Worm (Caenorhabditis elegans) whole organism, L1 larva: ENCODE data around the gene ZK1073.2.
A peak's percentile ranks its signal among the peaks of the same experiment; 100 is the strongest.

ENCODE experiments used
- C34B4.2 ChIP-seq: sonication (generic microtip); optimal IDR thresholded peaks from 2 replicates; lab custom pipeline; 2017; ENCODE audit warnings: mild to moderate bottlenecking, missing genetic modification characterization, missing compliant biosample characterization
- F16B12.6 ChIP-seq: fragments of 150-350 bp; optimal IDR thresholded peaks from 2 replicates; lab custom pipeline; 2014; ENCODE audit warnings: missing biosample characterization, missing genetic modification characterization
- Y116A8C.19 ChIP-seq: sonication (generic microtip); optimal IDR thresholded peaks from 2 replicates; lab custom pipeline; 2016; ENCODE audit warnings: missing compliant biosample characterization, missing genetic modification characterization, borderline replicate concordance
- aha-1 ChIP-seq: fragments of 150-350 bp; optimal IDR thresholded peaks from 2 replicates; lab custom pipeline; 2014; ENCODE audit warnings: missing biosample characterization, missing genetic modification characterization
- alr-1 ChIP-seq: fragments of 200-800 bp; sonication (Bioruptor generic); optimal IDR thresholded peaks from 2 replicates; lab custom pipeline; 2018; ENCODE audit warnings: borderline replicate concordance, mild to moderate bottlenecking, missing genetic modification characterization, missing compliant biosample characterization
- aly-2 ChIP-seq: fragments of 150-350 bp; optimal IDR thresholded peaks from 2 replicates; lab custom pipeline; 2014; ENCODE audit warnings: missing biosample characterization, missing genetic modification characterization
- blmp-1 ChIP-seq: fragments of 150-350 bp; optimal IDR thresholded peaks from 2 replicates; lab custom pipeline; 2014; ENCODE audit warnings: missing biosample characterization, missing genetic modification characterization
- ceh-82 ChIP-seq, 3 experiments: fragments of 150-350 bp in 1 of 3; sonication (generic microtip) in 2 of 3; optimal IDR thresholded peaks; 2 replicates each; lab custom pipeline; 2014 to 2017; ENCODE audit warnings: missing biosample characterization in 3 of 3, missing genetic modification characterization in 3 of 3
- ceh-90 ChIP-seq: sonication (generic microtip); optimal IDR thresholded peaks from 2 replicates; lab custom pipeline; 2016; ENCODE audit warnings: missing genetic modification characterization, missing compliant biosample characterization
- efl-1 ChIP-seq, 4 experiments: fragments of 150-350 bp; optimal IDR thresholded peaks in 3 of 4; peaks in 1 of 4; 1 replicate in 1 of 4; 2 replicates in 3 of 4; lab custom pipeline; 2014; ENCODE audit warnings: missing biosample characterization in 2 of 4, missing genetic modification characterization in 2 of 4, missing genetic modification reagents in 2 of 4
- efl-3 ChIP-seq: fragments of 200-800 bp; sonication (Bioruptor generic); optimal IDR thresholded peaks from 2 replicates; lab custom pipeline; 2018; ENCODE audit warnings: mild to moderate bottlenecking, missing genetic modification characterization, missing compliant biosample characterization
- egl-13 ChIP-seq: sonication (generic microtip); optimal IDR thresholded peaks from 2 replicates; lab custom pipeline; 2016; ENCODE audit warnings: missing genotype, missing genetic modification reagents, missing genetic modification characterization, missing compliant biosample characterization
- egl-27 ChIP-seq, 2 experiments: fragments of 150-350 bp in 1 of 2; sonication (generic microtip); optimal IDR thresholded peaks; 3 replicates each; lab custom pipeline; 2017 to 2018; ENCODE audit warnings: missing biosample characterization in 2 of 2, missing genetic modification characterization in 2 of 2, missing genetic modification reagents in 2 of 2
- fkh-4 ChIP-seq: sonication (generic microtip); optimal IDR thresholded peaks from 2 replicates; lab custom pipeline; 2016; ENCODE audit warnings: missing compliant biosample characterization, missing genetic modification characterization, borderline replicate concordance
- fos-1 ChIP-seq: fragments of 150-350 bp; optimal IDR thresholded peaks from 2 replicates; lab custom pipeline; 2014; ENCODE audit warnings: missing biosample characterization, missing genetic modification characterization
- hlh-17 ChIP-seq: fragments of 200-800 bp; sonication (Bioruptor generic); optimal IDR thresholded peaks from 2 replicates; lab custom pipeline; 2018; ENCODE audit warnings: missing genetic modification characterization, mild to moderate bottlenecking, missing compliant biosample characterization, moderate library complexity, borderline replicate concordance
- hlh-4 ChIP-seq: sonication (generic microtip); optimal IDR thresholded peaks from 2 replicates; lab custom pipeline; 2016; ENCODE audit warnings: mild to moderate bottlenecking, missing genetic modification characterization, missing compliant biosample characterization
- hpl-2 ChIP-seq: fragments of 150-350 bp; optimal IDR thresholded peaks from 2 replicates; lab custom pipeline; 2014; ENCODE audit warnings: missing biosample characterization, missing genetic modification reagents, missing genetic modification characterization
- irx-1 ChIP-seq: sonication (generic microtip); optimal IDR thresholded peaks from 2 replicates; lab custom pipeline; 2016; ENCODE audit warnings: missing genetic modification characterization, missing compliant biosample characterization
- isw-1 ChIP-seq: fragments of 200-800 bp; sonication (Bioruptor generic); IDR thresholded peaks from 2 replicates; pipeline ENCODE4 v1.3.6; 2022; ENCODE audit warnings: missing genetic modification characterization, missing compliant biosample characterization
- jun-1 ChIP-seq: fragments of 150-350 bp; optimal IDR thresholded peaks from 2 replicates; lab custom pipeline; 2014; ENCODE audit warnings: missing biosample characterization, missing genetic modification reagents, missing genetic modification characterization
- lin-13 ChIP-seq: fragments of 150-350 bp; optimal IDR thresholded peaks from 2 replicates; lab custom pipeline; 2014; ENCODE audit warnings: missing biosample characterization, missing genetic modification reagents, missing genetic modification characterization
- lin-14 ChIP-seq: fragments of 200-800 bp; sonication (Bioruptor generic); optimal IDR thresholded peaks from 2 replicates; lab custom pipeline; 2018; ENCODE audit warnings: mild to moderate bottlenecking, missing genetic modification characterization, moderate library complexity, missing compliant biosample characterization
- lin-15B ChIP-seq: fragments of 150-350 bp; sonication (generic microtip); optimal IDR thresholded peaks from 3 replicates; lab custom pipeline; 2014; ENCODE audit warnings: missing biosample characterization, missing genetic modification characterization
- lin-35 ChIP-seq, 2 experiments: fragments of 150-350 bp; optimal IDR thresholded peaks; 2 replicates each; lab custom pipeline; 2014; ENCODE audit warnings: missing biosample characterization in 2 of 2, missing genetic modification characterization in 2 of 2, missing genetic modification reagents in 2 of 2
- lsy-2 ChIP-seq, 2 experiments: fragments of 150-350 bp; optimal IDR thresholded peaks; 2 replicates each; lab custom pipeline; 2014; ENCODE audit warnings: missing biosample characterization in 2 of 2, missing genetic modification characterization in 2 of 2
- mdl-1 ChIP-seq, 2 experiments: fragments of 150-350 bp; optimal IDR thresholded peaks; 2 replicates each; lab custom pipeline; 2014 to 2017; ENCODE audit warnings: missing biosample characterization in 2 of 2, missing genetic modification characterization in 2 of 2, inconsistent platforms in 1 of 2
- mef-2 ChIP-seq: fragments of 150-350 bp; optimal IDR thresholded peaks from 2 replicates; lab custom pipeline; 2014; ENCODE audit warnings: missing biosample characterization, missing genetic modification characterization
- mep-1 ChIP-seq: fragments of 150-350 bp; optimal IDR thresholded peaks from 2 replicates; lab custom pipeline; 2014; ENCODE audit warnings: missing biosample characterization, missing genetic modification characterization
- nhr-19 ChIP-seq: fragments of 200-800 bp; sonication (Bioruptor generic); conservative IDR thresholded peaks from 2 replicates; pipeline ENCODE4 v1.3.6; 2022; ENCODE audit warnings: missing genetic modification characterization, missing compliant biosample characterization
- nhr-20 ChIP-seq: sonication (generic microtip); optimal IDR thresholded peaks from 2 replicates; lab custom pipeline; 2016; ENCODE audit warnings: mild to moderate bottlenecking, missing genetic modification characterization, missing compliant biosample characterization
- nhr-47 ChIP-seq: sonication (generic microtip); optimal IDR thresholded peaks from 2 replicates; lab custom pipeline; 2016; ENCODE audit warnings: mild to moderate bottlenecking, missing genetic modification characterization, moderate library complexity, missing compliant biosample characterization
- nhr-71 ChIP-seq: sonication (generic microtip); optimal IDR thresholded peaks from 2 replicates; lab custom pipeline; 2016; ENCODE audit warnings: mild to moderate bottlenecking, missing genetic modification characterization, moderate library complexity, missing compliant biosample characterization
- nhr-84 ChIP-seq: sonication (generic microtip); optimal IDR thresholded peaks from 2 replicates; lab custom pipeline; 2017; ENCODE audit warnings: missing biosample characterization, missing genetic modification characterization
- nhr-85 ChIP-seq: sonication (generic microtip); peaks from one replicate; lab custom pipeline; 2016; ENCODE audit warnings: missing genetic modification characterization, inconsistent platforms, missing compliant biosample characterization
- pax-3 ChIP-seq: fragments of 200-800 bp; sonication (Bioruptor generic); optimal IDR thresholded peaks from 2 replicates; lab custom pipeline; 2018; ENCODE audit warnings: mild to moderate bottlenecking, missing genetic modification characterization, moderate library complexity, missing compliant biosample characterization
- rnt-1 ChIP-seq: sonication (generic microtip); optimal IDR thresholded peaks from 2 replicates; lab custom pipeline; 2016; ENCODE audit warnings: mild to moderate bottlenecking, missing genetic modification characterization, moderate library complexity, missing compliant biosample characterization
- skn-1 ChIP-seq: fragments of 150-350 bp; optimal IDR thresholded peaks from 2 replicates; lab custom pipeline; 2014; ENCODE audit warnings: missing biosample characterization, missing genetic modification characterization
- snu-23 ChIP-seq: sonication (generic microtip); optimal IDR thresholded peaks from 2 replicates; lab custom pipeline; 2016; ENCODE audit warnings: missing genetic modification characterization, missing compliant biosample characterization
- sptf-1 ChIP-seq: fragments of 150-350 bp; optimal IDR thresholded peaks from 2 replicates; lab custom pipeline; 2014; ENCODE audit warnings: missing biosample characterization, missing genetic modification characterization
- swsn-7 ChIP-seq: sonication (generic microtip); optimal IDR thresholded peaks from 2 replicates; lab custom pipeline; 2016; ENCODE audit warnings: missing genetic modification characterization, missing compliant biosample characterization
- tlp-1 ChIP-seq: fragments of 150-350 bp; optimal IDR thresholded peaks from 2 replicates; lab custom pipeline; 2014; ENCODE audit warnings: missing biosample characterization, missing genetic modification characterization
- unc-130 ChIP-seq: fragments of 150-350 bp; optimal IDR thresholded peaks from 2 replicates; lab custom pipeline; 2017; ENCODE audit warnings: missing biosample characterization, missing genetic modification characterization, inconsistent platforms
- unc-30 ChIP-seq: sonication (generic microtip); optimal IDR thresholded peaks from 2 replicates; lab custom pipeline; 2017; ENCODE audit warnings: missing biosample characterization, missing genetic modification characterization
- unc-62 ChIP-seq: fragments of 150-350 bp; optimal IDR thresholded peaks from 2 replicates; lab custom pipeline; 2014; ENCODE audit warnings: missing biosample characterization, missing genetic modification reagents, missing genetic modification characterization
- unc-98 ChIP-seq: fragments of 200-800 bp; sonication (Bioruptor generic); IDR thresholded peaks from 2 replicates; pipeline ENCODE4 v1.3.6; 2022; ENCODE audit warnings: missing genetic modification characterization, missing compliant biosample characterization
- vab-15 ChIP-seq: sonication (generic microtip); optimal IDR thresholded peaks from 2 replicates; lab custom pipeline; 2017; ENCODE audit warnings: missing genotype, mild to moderate bottlenecking, missing genetic modification characterization, missing compliant biosample characterization
- xbp-1 ChIP-seq: sonication (generic microtip); optimal IDR thresholded peaks from 2 replicates; lab custom pipeline; 2016; ENCODE audit warnings: missing genetic modification characterization, missing compliant biosample characterization
- zag-1 ChIP-seq: fragments of 150-350 bp; optimal IDR thresholded peaks from 2 replicates; lab custom pipeline; 2014; ENCODE audit warnings: missing biosample characterization, missing genetic modification characterization
- ztf-11 ChIP-seq, 2 experiments: sonication (generic microtip); optimal IDR thresholded peaks; 2 replicates each; lab custom pipeline; 2016 to 2017; ENCODE audit warnings: missing genetic modification characterization in 2 of 2, missing biosample characterization in 1 of 2, missing compliant biosample characterization in 1 of 2

Gene ZK1073.2

DNA sequence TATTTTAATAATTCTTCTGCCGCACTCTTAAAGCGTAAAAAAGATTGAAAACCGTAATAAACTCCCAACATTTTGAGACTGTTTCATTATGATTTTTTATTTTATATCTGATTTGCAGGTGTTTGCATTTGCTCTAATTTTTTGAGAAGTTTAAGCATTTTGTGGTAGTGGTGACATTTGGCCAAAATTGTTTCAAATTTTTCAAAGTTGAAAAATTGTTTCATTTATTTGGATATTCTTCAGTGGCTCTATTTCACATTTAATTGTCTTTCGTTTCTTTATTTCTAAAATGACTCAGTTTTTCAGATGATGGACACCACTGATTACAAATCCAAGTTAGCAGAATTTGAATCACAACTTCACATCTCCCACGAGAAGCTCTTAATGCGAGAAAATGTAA lies 9.1 kb upstream of the ZK1073.2 start, which contains the start of gene C30F2.5:
TSS of gene C30F2.5 (plus strand) at position 301 of the 400 bp plus-strand sequence.
- TF ChIP-seq snu-23 (GFP tag; lab: Kevin White, UChicago), result no peak
- TF ChIP-seq Y116A8C.19 (tag; lab: Kevin White, UChicago), result no peak
- TF ChIP-seq hlh-4 (tag; lab: Kevin White, UChicago), result no peak

DNA sequence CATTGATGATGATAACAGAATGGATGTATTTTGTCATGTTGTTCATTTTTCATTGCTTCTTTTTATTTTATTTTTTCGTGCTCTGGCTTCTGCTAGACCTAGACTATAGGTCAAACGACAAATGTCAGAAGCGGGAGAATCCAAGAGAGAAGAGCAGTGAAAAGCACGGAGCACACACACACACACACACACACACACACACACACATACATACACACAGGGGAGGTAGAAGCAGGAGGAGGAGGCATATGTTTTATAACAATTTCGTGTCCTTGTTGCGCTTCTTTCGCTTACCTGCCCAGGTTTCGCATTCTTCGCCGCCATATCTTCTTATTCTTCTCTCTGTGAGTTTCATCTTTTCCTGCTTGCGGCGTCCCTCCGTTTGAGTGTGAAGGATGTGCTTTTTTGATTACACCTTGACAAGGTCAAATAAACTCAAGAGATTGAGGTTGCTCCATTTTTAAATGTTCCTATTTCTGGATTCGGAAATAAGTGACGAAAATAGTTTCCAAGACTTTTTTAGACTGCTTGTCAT lies 5.3 kb upstream of the ZK1073.2 start:
- no peak for TF ChIP-seq aly-2 (tag; lab: Kevin White, UChicago)
- TF ChIP-seq vab-15, result no peak
- no peak for TF ChIP-seq mep-1
- peak; percentile 58 for TF ChIP-seq nhr-71 (tag; lab: Kevin White, UChicago)
- TF ChIP-seq hlh-17, result no peak
- TF ChIP-seq hpl-2 (GFP tag; lab: Kevin White, UChicago), result no peak
- no peak for TF ChIP-seq unc-62 (GFP tag; lab: Kevin White, UChicago)
- TF ChIP-seq xbp-1, result no peak
- no peak for TF ChIP-seq lin-35 (GFP tag; optimal IDR thresholded peaks at IDR 0.05; lab: Kevin White, UChicago)
- no peak for TF ChIP-seq swsn-7 (tag; lab: Kevin White, UChicago)
- TF ChIP-seq egl-13, result no peak
- TF ChIP-seq tlp-1, result no peak
- TF ChIP-seq zag-1 (tag; lab: Kevin White, UChicago), result no peak
- no peak for TF ChIP-seq blmp-1 (tag; lab: Kevin White, UChicago)
- TF ChIP-seq rnt-1 (tag; lab: Kevin White, UChicago), result peak; percentile 56
- TF ChIP-seq unc-30 (tag; lab: Kevin White, UChicago), result no peak
- no peak for TF ChIP-seq efl-3 (GFP tag; lab: Kevin White, UChicago)
- TF ChIP-seq aha-1 (tag; lab: Kevin White, UChicago), result no peak
- no peak for TF ChIP-seq nhr-84 (tag; lab: Kevin White, UChicago)
- TF ChIP-seq Y116A8C.19 (tag; lab: Kevin White, UChicago), result no peak
- TF ChIP-seq lin-15B, result no peak
- no peak for TF ChIP-seq ztf-11 (tag; optimal IDR thresholded peaks at IDR 0.05; lab: Kevin White, UChicago)
- TF ChIP-seq mdl-1 (tag; optimal IDR thresholded peaks at IDR 0.05; lab: Kevin White, UChicago), result no peak
- no peak for TF ChIP-seq egl-27 (tag; optimal IDR thresholded peaks at IDR 0.05; lab: Kevin White, UChicago)
- TF ChIP-seq C34B4.2 (tag; lab: Kevin White, UChicago), result no peak
- no peak for TF ChIP-seq nhr-47 (tag; lab: Kevin White, UChicago)
- no peak for TF ChIP-seq F16B12.6 (tag; lab: Kevin White, UChicago)
- peak; percentile 26 for TF ChIP-seq snu-23 (GFP tag; lab: Kevin White, UChicago)
- no peak for TF ChIP-seq pax-3 (tag; lab: Kevin White, UChicago)
- TF ChIP-seq jun-1 (tag; lab: Kevin White, UChicago), result no peak
- TF ChIP-seq efl-1 (optimal IDR thresholded peaks at IDR 0.05; lab: Kevin White, UChicago), result no peak
- TF ChIP-seq efl-1 (GFP tag; optimal IDR thresholded peaks at IDR 0.05 in 1 of 2; lab: Kevin White, UChicago), result peak in 1 of 2 experiments; percentile 75
- no peak for TF ChIP-seq alr-1 (tag; lab: Kevin White, UChicago)
- no peak for TF ChIP-seq fkh-4 (tag; lab: Kevin White, UChicago)
- peak in 1 of 2 experiments; percentile 25 for TF ChIP-seq lsy-2 (tag; optimal IDR thresholded peaks at IDR 0.05; lab: Kevin White, UChicago)
- TF ChIP-seq mef-2 (tag; lab: Kevin White, UChicago), result no peak
- peak; percentile 37; the same call in 1 of the 2 replicates for TF ChIP-seq nhr-19 (GFP tag; lab: Robert Waterston, UW)
- peak; percentile 13 for TF ChIP-seq unc-130 (tag; lab: Kevin White, UChicago)
- TF ChIP-seq ceh-90 (tag; lab: Kevin White, UChicago), result no peak
- TF ChIP-seq isw-1 (GFP tag; lab: Robert Waterston, UW), result no peak
- no peak for TF ChIP-seq irx-1 (tag; lab: Kevin White, UChicago)
- no peak for TF ChIP-seq nhr-85 (tag; lab: Kevin White, UChicago)
- TF ChIP-seq lin-14 (GFP tag; lab: Kevin White, UChicago), result peak; percentile 79
- TF ChIP-seq nhr-20 (tag; lab: Kevin White, UChicago), result peak; percentile 30
- no peak for TF ChIP-seq lin-13 (GFP tag; lab: Kevin White, UChicago)
- TF ChIP-seq ceh-82 (tag; optimal IDR thresholded peaks at IDR 0.05; lab: Kevin White, UChicago), result peak in 1 of 3 experiments; percentile 2
- TF ChIP-seq fos-1 (tag; lab: Kevin White, UChicago), result no peak
- TF ChIP-seq skn-1, result no peak
- no peak for TF ChIP-seq sptf-1
- TF ChIP-seq unc-98 (GFP tag; lab: Robert Waterston, UW), result no peak
